ENCODE assay signal across 4 worm cellular contexts in the genomic region with DNA sequence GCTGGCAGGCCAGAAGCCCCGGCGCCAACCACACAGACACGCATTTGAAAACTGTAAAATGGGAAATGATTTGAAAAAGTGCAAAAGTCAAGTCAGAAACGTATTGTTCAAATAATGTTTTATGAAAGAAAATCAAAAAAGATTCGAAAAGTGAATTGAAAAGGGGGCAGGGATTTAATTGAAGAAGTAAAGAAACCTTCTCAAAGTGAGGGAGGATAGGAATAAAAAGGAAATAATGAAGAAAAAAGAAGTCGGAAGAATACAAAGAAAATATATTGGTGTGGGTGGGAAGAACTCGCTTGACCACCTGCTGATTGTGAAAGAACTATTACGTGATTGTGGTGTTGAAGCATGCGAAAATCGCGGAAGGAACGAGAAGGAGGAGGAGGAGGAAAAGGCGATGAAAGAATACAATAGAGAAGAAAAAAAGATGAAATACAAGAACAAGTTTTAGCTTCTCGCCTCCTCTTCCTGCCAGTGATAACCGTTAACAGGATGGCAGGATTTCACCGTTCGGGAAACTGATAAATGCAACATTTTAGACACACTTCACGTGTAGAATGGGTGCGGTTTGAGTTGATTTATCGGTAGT.
TF ChIP-seq lines count a peak whose summit lies in the region.

A gene (minus strand): TSS at position 51 of the 592 bp plus-strand sequence.

TF ChIP-seq in whole organism, L1 larva, 84 proteins besides CTCF, POLR2A, EP300 and RAD21:
- TF ChIP-seq ztf-11 (tag; optimal IDR thresholded peaks at IDR 0.05; lab: Kevin White, UChicago): no peak
- no peak for TF ChIP-seq C04F5.9 (tag; optimal IDR thresholded peaks at IDR 0.05; lab: Kevin White, UChicago)
- no peak for TF ChIP-seq lin-39 (tag; optimal IDR thresholded peaks at IDR 0.05; lab: Kevin White, UChicago)
- no peak for TF ChIP-seq fkh-8 (tag; optimal IDR thresholded peaks at IDR 0.05; lab: Kevin White, UChicago)
- TF ChIP-seq zip-4 (GFP tag; optimal IDR thresholded peaks at IDR 0.05; lab: Kevin White, UChicago): no peak
- peak; percentile 23 for TF ChIP-seq blmp-1 (tag; optimal IDR thresholded peaks at IDR 0.05; lab: Kevin White, UChicago)
- TF ChIP-seq lin-15B (tag; optimal IDR thresholded peaks at IDR 0.05; lab: Kevin White, UChicago): no peak
- TF ChIP-seq hlh-4 (tag; optimal IDR thresholded peaks at IDR 0.05; lab: Kevin White, UChicago): no peak

TF ChIP-seq in whole organism, L2 larva, 48 proteins besides CTCF, POLR2A, EP300 and RAD21:
- TF ChIP-seq alr-1 (tag; optimal IDR thresholded peaks at IDR 0.05; lab: Kevin White, UChicago) (no peak), nhr-25 (tag; optimal IDR thresholded peaks at IDR 0.05; lab: Kevin White, UChicago) (peak; percentile 9), nhr-21 (tag; optimal IDR thresholded peaks at IDR 0.05; lab: Kevin White, UChicago) (peak; percentile 71), Y55F3AM.14 (GFP tag; optimal IDR thresholded peaks at IDR 0.05; lab: Kevin White, UChicago) (peak; percentile 33)

TF ChIP-seq in whole organism, L3 larva, 47 proteins besides CTCF, POLR2A, EP300 and RAD21:
- TF ChIP-seq mml-1 (tag; optimal IDR thresholded peaks at IDR 0.05; lab: Kevin White, UChicago) (no peak), aly-2 (tag; optimal IDR thresholded peaks at IDR 0.05; lab: Kevin White, UChicago) (no peak), nhr-43 (tag; optimal IDR thresholded peaks at IDR 0.05; lab: Kevin White, UChicago; ENCODE audit: poor library complexity, severe bottlenecking) (peak; percentile 96), nhr-23 (tag; optimal IDR thresholded peaks at IDR 0.05; lab: Kevin White, UChicago) (no peak), nhr-77 (tag; optimal IDR thresholded peaks at IDR 0.05; lab: Kevin White, UChicago) (no peak), nhr-12 (tag; optimal IDR thresholded peaks at IDR 0.05; lab: Kevin White, UChicago) (no peak), unc-62 (GFP tag; optimal IDR thresholded peaks at IDR 0.05; lab: Kevin White, UChicago) (no peak), fkh-2 (tag; optimal IDR thresholded peaks at IDR 0.05; lab: Kevin White, UChicago) (no peak), ztf-4 (tag; optimal IDR thresholded peaks at IDR 0.05; lab: Kevin White, UChicago) (no peak), daf-12 (tag; optimal IDR thresholded peaks at IDR 0.05; lab: Kevin White, UChicago) (no peak), nhr-25 (tag; optimal IDR thresholded peaks at IDR 0.05; lab: Kevin White, UChicago) (peak; percentile 27), ama-1 (optimal IDR thresholded peaks at IDR 0.05; lab: Kevin White, UChicago) (no peak), lin-15B (tag; optimal IDR thresholded peaks at IDR 0.05; lab: Kevin White, UChicago) (no peak), nhr-237 (tag; optimal IDR thresholded peaks at IDR 0.05; lab: Kevin White, UChicago) (no peak), ZK546.5 (tag; optimal IDR thresholded peaks at IDR 0.05; lab: Kevin White, UChicago) (no peak)

TF ChIP-seq in whole organism, L4 larva, 104 proteins besides CTCF, POLR2A, EP300 and RAD21:
- TF ChIP-seq hif-1 (tag; optimal IDR thresholded peaks at IDR 0.05; lab: Kevin White, UChicago) (peak in 1 of 2 experiments; percentile 22), nhr-28 (tag; optimal IDR thresholded peaks at IDR 0.05; lab: Kevin White, UChicago) (peak; percentile 12), Y5F2A.4 (GFP tag; optimal IDR thresholded peaks at IDR 0.05; lab: Kevin White, UChicago) (no peak), gei-8 (GFP tag; optimal IDR thresholded peaks at IDR 0.05; lab: Kevin White, UChicago) (no peak), snpc-4 (tag; optimal IDR thresholded peaks at IDR 0.05; lab: Kevin White, UChicago) (no peak), mxl-3 (GFP tag; optimal IDR thresholded peaks at IDR 0.05; lab: Kevin White, UChicago) (peak; percentile 9), daf-8 (GFP tag; IDR thresholded peaks at IDR 0.05; lab: Robert Waterston, UW) (no peak), pha-4 (GFP tag; IDR thresholded peaks at IDR 0.05; lab: Robert Waterston, UW) (no peak), pha-4 (tag; optimal IDR thresholded peaks at IDR 0.05; lab: Kevin White, UChicago) (no peak), unc-62 (GFP tag; optimal IDR thresholded peaks at IDR 0.05 in 1 of 2; lab: Kevin White, UChicago) (peak in 1 of 2 experiments; percentile 58), unc-62 (tag; optimal IDR thresholded peaks at IDR 0.05; lab: Kevin White, UChicago) (no peak), zfp-3 (GFP tag; conservative IDR thresholded peaks at IDR 0.05; lab: Robert Waterston, UW) (no peak), aha-1 (tag; lab: Kevin White, UChicago) (peak; percentile 44), mdl-1 (tag; optimal IDR thresholded peaks at IDR 0.05; lab: Kevin White, UChicago) (peak in 1 of 2 experiments; percentile 54), egl-43 (GFP tag; IDR thresholded peaks at IDR 0.05; lab: Robert Waterston, UW) (no peak), lsy-2 (tag; optimal IDR thresholded peaks at IDR 0.05; lab: Kevin White, UChicago) (no peak), lin-13 (GFP tag; optimal IDR thresholded peaks at IDR 0.05; lab: Kevin White, UChicago) (no peak), nhr-48 (tag; optimal IDR thresholded peaks at IDR 0.05; lab: Kevin White, UChicago) (peak; percentile 77), zip-11 (GFP tag; IDR thresholded peaks at IDR 0.05; lab: Robert Waterston, UW) (no peak), hlh-11 (tag; optimal IDR thresholded peaks at IDR 0.05; lab: Kevin White, UChicago) (peak; percentile 79)
TF ChIP-seq in whole organism, L4 larva: peak in this region for 8.
